Fruit fly (Drosophila melanogaster) ovary, adult (tissue): Measurements from ENCODE around the gene Drsl3.

Experiments used
- CG17801 ChIP-seq: fragments of 200-800 bp; optimal IDR thresholded peaks from 2 replicates; lab custom pipeline; 2019; ENCODE audit warnings: missing biosample characterization, mild to moderate bottlenecking, missing genetic modification characterization, moderate library complexity; ENCODE audit not compliant: partially characterized antibody

Gene Drsl3

DNA sequence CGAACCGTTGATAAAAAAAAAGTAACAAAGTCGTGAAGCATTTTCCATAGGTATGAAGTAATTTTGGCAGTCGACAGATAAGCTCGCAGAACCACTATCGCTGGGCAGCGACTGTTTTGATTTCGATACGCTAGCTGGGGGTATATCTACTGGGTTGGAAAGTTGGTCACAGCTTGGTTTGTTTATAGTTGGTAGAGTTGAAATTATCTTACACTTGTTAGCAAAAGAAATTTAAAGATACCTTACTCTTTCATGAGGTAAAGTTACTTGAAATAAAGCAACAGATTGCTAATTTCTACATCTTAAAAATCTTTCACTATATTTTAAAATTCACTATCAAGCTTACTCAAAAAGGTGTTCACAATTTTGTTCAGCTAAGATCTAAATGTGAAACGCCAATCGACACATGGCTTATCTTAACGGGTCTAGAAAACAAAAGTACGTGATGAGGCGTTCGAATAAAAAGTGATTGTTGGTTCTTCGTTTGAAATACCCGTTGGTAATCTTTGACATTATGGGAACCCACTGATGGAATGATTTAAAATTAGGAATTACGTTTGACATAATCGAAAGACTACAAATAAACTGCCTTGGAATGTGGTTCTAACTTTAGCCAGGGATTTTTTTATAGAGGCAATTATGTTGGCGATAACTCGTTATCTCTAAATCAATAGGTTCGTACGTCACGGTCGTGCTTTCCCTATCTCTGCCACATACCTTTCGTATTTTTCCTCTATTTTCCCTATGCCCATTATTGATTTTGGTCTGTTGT is 36.0 kb downstream of the Drsl3 start:
- no peak for TF ChIP-seq CG17801 (GFP tag; lab: Kevin White, UChicago)

DNA sequence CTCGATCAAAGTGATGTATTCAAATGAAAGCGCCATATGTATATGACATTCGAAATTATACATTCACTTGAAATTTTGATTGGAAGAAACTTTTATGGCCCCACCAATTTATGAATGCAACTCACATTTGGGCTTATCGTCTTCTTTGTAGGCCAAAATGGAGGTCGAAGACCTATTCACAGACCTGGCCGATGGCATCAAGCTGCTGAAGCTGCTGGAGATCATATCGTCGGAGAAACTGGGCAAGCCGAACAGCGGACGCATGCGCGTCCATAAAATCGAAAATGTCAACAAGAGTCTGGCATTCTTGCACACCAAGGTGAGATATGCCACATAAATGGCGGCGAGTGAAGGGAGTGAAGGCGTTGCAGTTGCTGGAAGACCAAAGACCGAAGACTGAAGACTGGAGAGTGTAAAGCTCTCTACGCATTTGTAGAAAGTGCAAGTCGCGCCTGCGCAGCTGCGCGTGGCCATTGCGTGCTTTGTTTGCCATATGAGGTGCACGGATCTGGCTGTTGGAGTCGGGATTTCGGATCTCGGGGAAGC is 37.1 kb downstream of the Drsl3 start:
- no peak for TF ChIP-seq CG17801 (GFP tag; lab: Kevin White, UChicago)

DNA sequence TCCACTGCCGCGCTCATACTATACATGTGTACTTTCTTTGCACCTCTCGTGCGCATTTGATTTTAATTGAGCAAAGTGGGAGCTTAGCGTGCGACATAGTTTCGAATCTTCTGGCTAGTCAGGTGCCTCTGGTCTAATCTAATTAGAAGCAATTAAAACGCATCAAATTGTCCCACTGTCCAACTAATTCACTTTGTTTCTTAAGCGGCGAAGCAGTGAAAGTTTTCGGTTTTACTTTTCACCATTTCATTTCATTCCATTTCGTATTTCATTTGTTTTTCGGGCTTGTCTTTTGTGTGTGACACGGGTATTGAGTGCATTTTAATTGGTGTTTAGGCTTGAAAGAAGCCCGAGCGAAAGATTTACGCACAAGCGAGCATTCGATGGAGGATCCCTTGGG is 37.7 kb downstream of the Drsl3 start:
- no peak for TF ChIP-seq CG17801 (GFP tag; lab: Kevin White, UChicago)

DNA sequence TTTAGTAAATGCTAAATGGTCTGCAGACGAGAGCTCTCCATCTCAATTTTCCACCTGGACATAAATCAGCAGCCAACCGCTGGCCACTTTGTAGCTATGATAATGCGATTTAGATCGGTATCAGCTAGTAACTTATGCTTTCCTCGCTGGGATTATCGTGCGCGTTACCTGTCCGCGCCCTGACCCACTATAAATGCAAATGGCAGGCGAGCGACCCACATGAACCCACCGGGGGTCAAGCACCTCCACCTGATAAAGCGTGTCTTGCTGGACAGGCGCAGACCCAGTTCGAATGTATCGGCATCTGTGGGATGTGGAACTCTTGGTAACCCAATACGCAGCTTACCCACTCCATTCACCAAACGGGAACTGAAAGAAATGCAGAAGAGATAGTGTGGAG is 38.5 kb downstream of the Drsl3 start:
- TF ChIP-seq CG17801 (GFP tag; lab: Kevin White, UChicago): no peak
